Worm (Caenorhabditis elegans): ENCODE measurements around the gene C30B5.6.

DNA sequence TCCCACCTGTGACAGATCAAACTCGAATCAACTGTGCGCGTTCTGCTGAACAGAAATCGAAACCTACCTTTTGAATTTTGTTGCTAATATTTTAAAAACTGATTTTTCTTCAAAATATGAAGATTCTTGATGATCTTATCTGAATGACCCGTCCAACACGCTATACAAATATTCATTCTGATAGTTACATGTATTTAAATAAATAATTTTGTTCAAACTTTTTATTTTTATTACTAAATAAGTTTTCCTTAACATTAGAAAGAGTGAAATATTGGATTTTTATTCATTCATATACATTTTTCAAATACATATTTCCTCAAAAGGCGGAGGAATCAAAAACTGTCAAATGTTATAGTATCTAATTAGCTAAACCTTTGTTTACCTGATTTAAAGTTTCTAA lies 45.5 kb upstream of the C30B5.6 start, which contains the start of gene F13H8.8:
- TF ChIP-seq elt-3 (tag; optimal IDR thresholded peaks at IDR 0.05), result no peak
- TF ChIP-seq unc-62 (GFP tag; optimal IDR thresholded peaks at IDR 0.05), result no peak
- no peak for TF ChIP-seq ama-1 (optimal IDR thresholded peaks at IDR 0.05)
